Fruit fly (Drosophila melanogaster) whole organism, adult: ENCODE measurements around the gene skd.
A peak's percentile ranks its signal among the peaks of the same experiment; 100 is the strongest.

ENCODE experiments used
- CG11617 ChIP-seq: fragments of 200-800 bp; sonication (Bioruptor generic); optimal IDR thresholded peaks from 2 replicates; lab custom pipeline; 2017; ENCODE audit warnings: mild to moderate bottlenecking, missing biosample characterization, missing genetic modification reagents, missing genetic modification characterization
- CG12768 ChIP-seq: fragments of 200-800 bp; sonication (Bioruptor generic); optimal IDR thresholded peaks from 2 replicates; lab custom pipeline; 2017; ENCODE audit warnings: missing biosample characterization, missing genetic modification characterization, mild to moderate bottlenecking, moderate library complexity, missing genetic modification reagents
- CG14711 ChIP-seq: fragments of 200-800 bp; sonication (Bioruptor generic); optimal IDR thresholded peaks from 2 replicates; lab custom pipeline; 2018; ENCODE audit warnings: missing biosample characterization, mild to moderate bottlenecking, missing genetic modification characterization, moderate library complexity
- CG33017 ChIP-seq: fragments of 200-800 bp; sonication (Bioruptor generic); optimal IDR thresholded peaks from 2 replicates; lab custom pipeline; 2018; ENCODE audit warnings: missing biosample characterization, mild to moderate bottlenecking, missing genetic modification characterization, moderate library complexity
- CG7045 ChIP-seq: fragments of 200-800 bp; sonication (Bioruptor generic); optimal IDR thresholded peaks from 2 replicates; lab custom pipeline; 2017; ENCODE audit warnings: missing biosample characterization, mild to moderate bottlenecking, missing genetic modification characterization
- Clk ChIP-seq: fragments of 200-800 bp; sonication (Bioruptor generic); optimal IDR thresholded peaks from 2 replicates; lab custom pipeline; 2017; ENCODE audit warnings: missing biosample characterization, missing genetic modification characterization
- Hr96 ChIP-seq: fragments of 200-800 bp; sonication (Bioruptor generic); optimal IDR thresholded peaks from 2 replicates; lab custom pipeline; 2016; ENCODE audit warnings: missing biosample characterization, missing genetic modification characterization
- Mnt ChIP-seq: fragments of 200-800 bp; sonication (Bioruptor generic); optimal IDR thresholded peaks from 2 replicates; lab custom pipeline; 2016; ENCODE audit warnings: missing biosample characterization, mild to moderate bottlenecking, missing genetic modification characterization
- bab1 ChIP-seq: fragments of 200-800 bp; sonication (Bioruptor generic); optimal IDR thresholded peaks from 3 replicates; lab custom pipeline; 2019; ENCODE audit warnings: missing biosample characterization, mild to moderate bottlenecking, missing genetic modification characterization, moderate library complexity
- kay ChIP-seq: fragments of 200-800 bp; sonication (Bioruptor generic); peaks from one replicate; lab custom pipeline; 2016; ENCODE audit warnings: missing biosample characterization, missing genetic modification characterization, borderline replicate concordance
- ovo ChIP-seq: fragments of 200-800 bp; sonication (Bioruptor generic); optimal IDR thresholded peaks from 2 replicates; lab custom pipeline; 2016; ENCODE audit warnings: missing biosample characterization, missing genetic modification characterization
- pad ChIP-seq: fragments of 200-800 bp; sonication (Bioruptor generic); optimal IDR thresholded peaks from 3 replicates; lab custom pipeline; 2017; ENCODE audit warnings: missing biosample characterization, missing genetic modification characterization, mild to moderate bottlenecking, moderate library complexity, missing genetic modification reagents

dm6 chr3L:21053763-21054162 lies 26.5 kb upstream of the skd start:
- TF ChIP-seq CG7045 (GFP tag; lab: Kevin White, UChicago) = no peak
- TF ChIP-seq CG11617 (GFP tag; lab: Kevin White, UChicago) = no peak
- TF ChIP-seq kay = peak; percentile 48
- TF ChIP-seq CG12768 (GFP tag; lab: Kevin White, UChicago) = no peak
- no peak for TF ChIP-seq Clk
- no peak for TF ChIP-seq ovo (GFP tag; lab: Kevin White, UChicago)
- TF ChIP-seq pad = no peak
- no peak for TF ChIP-seq Mnt (GFP tag; lab: Kevin White, UChicago)
- no peak for TF ChIP-seq bab1
- no peak for TF ChIP-seq Hr96
- TF ChIP-seq CG14711 (tag; lab: Kevin White, UChicago) = no peak
- TF ChIP-seq CG33017 (tag; lab: Kevin White, UChicago) = no peak
